Fruit fly (Drosophila melanogaster): ENCODE results near the gene CG32579.

CG32579 gene

dm6 chrX:16320197-16320921 lies 2.7 kb upstream of the CG32579 start, which contains the start of gene Cyp1 (continued):
- TF ChIP-seq lbe (GFP tag; optimal IDR thresholded peaks at IDR 0.05) (no peak), slp2 (GFP tag; optimal IDR thresholded peaks at IDR 0.05) (no peak), BEAF-32 (GFP tag; optimal IDR thresholded peaks at IDR 0.05) (peak; percentile 80), Nf-YA (GFP tag; IDR thresholded peaks at IDR 0.05) (no peak; the same call in 1 of the 2 replicates), Trl (optimal IDR thresholded peaks at IDR 0.05) (no peak), Trl (GFP tag; optimal IDR thresholded peaks at IDR 0.05) (no peak), dan (GFP tag; IDR thresholded peaks at IDR 0.05) (no peak), CG7271 (tag; optimal IDR thresholded peaks at IDR 0.05) (peak; percentile 19), D (optimal IDR thresholded peaks at IDR 0.05) (no peak), D (GFP tag; optimal IDR thresholded peaks at IDR 0.05) (no peak), Scr (GFP tag; IDR thresholded peaks at IDR 0.05; ENCODE audit: partially characterized antibody) (peak; percentile 76), CG3847 (GFP tag; IDR thresholded peaks at IDR 0.05) (peak; percentile 58; the same call in 1 of the 2 replicates), YL-1 (GFP tag; optimal IDR thresholded peaks at IDR 0.05) (peak; percentile 35), tap (tag; optimal IDR thresholded peaks at IDR 0.05) (no peak), odd (GFP tag; optimal IDR thresholded peaks at IDR 0.05) (no peak), Dfd (GFP tag; optimal IDR thresholded peaks at IDR 0.05) (no peak), ttk (GFP tag; IDR thresholded peaks at IDR 0.05) (no peak), Mad (GFP tag; optimal IDR thresholded peaks at IDR 0.05) (no peak), CG10267 (tag; optimal IDR thresholded peaks at IDR 0.05) (no peak), CG15601 (tag; optimal IDR thresholded peaks at IDR 0.05) (no peak), Bteb2 (GFP tag; optimal IDR thresholded peaks at IDR 0.05) (no peak), H15 (GFP tag; IDR thresholded peaks at IDR 0.05) (peak; percentile 29; the same call in 1 of the 3 replicates), Mes4 (GFP tag; optimal IDR thresholded peaks at IDR 0.05) (no peak), ind (GFP tag; optimal IDR thresholded peaks at IDR 0.05) (peak; percentile 11), CG4707 (GFP tag; optimal IDR thresholded peaks at IDR 0.05) (no peak), CG13123 (GFP tag; optimal IDR thresholded peaks at IDR 0.05) (no peak), cad (GFP tag; optimal IDR thresholded peaks at IDR 0.05) (no peak), btn (GFP tag; optimal IDR thresholded peaks at IDR 0.05) (no peak), bbx (GFP tag; IDR thresholded peaks at IDR 0.05; ENCODE audit: partially characterized antibody) (peak; percentile 90), CG10959 (GFP tag; IDR thresholded peaks at IDR 0.05) (no peak), Kr (GFP tag; optimal IDR thresholded peaks at IDR 0.05) (no peak), CG1832 (GFP tag; optimal IDR thresholded peaks at IDR 0.05) (no peak), fru (optimal IDR thresholded peaks at IDR 0.05) (no peak), fd102C (GFP tag; optimal IDR thresholded peaks at IDR 0.05) (no peak), CG17568 (GFP tag; optimal IDR thresholded peaks at IDR 0.05) (no peak), CG10321 (GFP tag; IDR thresholded peaks at IDR 0.05) (no peak), Oli (tag; optimal IDR thresholded peaks at IDR 0.05) (no peak), Hey (tag; optimal IDR thresholded peaks at IDR 0.05) (no peak), NfI (GFP tag; optimal IDR thresholded peaks at IDR 0.05) (peak; percentile 34), CG12659 (GFP tag; optimal IDR thresholded peaks at IDR 0.05) (peak; percentile 60), CG8924 (tag; optimal IDR thresholded peaks at IDR 0.05) (peak; percentile 10), toy (GFP tag; IDR thresholded peaks at IDR 0.05) (0 out of 2 replicates have a peak, but pooled peaks have one; percentile 8), Side (GFP tag; optimal IDR thresholded peaks at IDR 0.05) (peak; percentile 12), CG17612 (GFP tag; IDR thresholded peaks at IDR 0.05) (no peak), pan (optimal IDR thresholded peaks at IDR 0.05) (no peak), pan (GFP tag; optimal IDR thresholded peaks at IDR 0.05 in 1 of 2, IDR thresholded peaks at IDR 0.05 in 1 of 2) (peak in 1 of 2 experiments; percentile 46), vnd (GFP tag; IDR thresholded peaks at IDR 0.05; ENCODE audit: partially characterized antibody) (peak; percentile 69), CG11695 (GFP tag; IDR thresholded peaks at IDR 0.05) (no peak), CG6791 (GFP tag; IDR thresholded peaks at IDR 0.05; ENCODE audit: partially characterized antibody) (peak; percentile 85), hbn (GFP tag; IDR thresholded peaks at IDR 0.05; ENCODE audit: partially characterized antibody) (peak; percentile 66), hb (GFP tag; IDR thresholded peaks at IDR 0.05; ENCODE audit: partially characterized antibody) (peak; percentile 69; the same call in 1 of the 3 replicates)
